Worm (Caenorhabditis elegans) whole organism, L4/young adult: ENCODE results near the gene srg-28.

Source experiments
- W03F9.2 ChIP-seq: fragments of 150-350 bp; optimal IDR thresholded peaks from 2 replicates; lab custom pipeline; 2014; ENCODE audit warnings: missing biosample characterization, missing genetic modification characterization
- dao-5 ChIP-seq: sonication (generic microtip); optimal IDR thresholded peaks from 2 replicates; lab custom pipeline; 2016; ENCODE audit warnings: missing genotype, missing genetic modification characterization, moderate library complexity, missing compliant biosample characterization

- TF ChIP-seq dao-5 (no peak), W03F9.2 (tag; lab: Kevin White, UChicago) (peak; percentile 56)
Measured at ce11 chrV:5329677-5330266, 4.9 kb upstream of the srg-28 start.
